Worm (Caenorhabditis elegans) whole organism, young adult: ENCODE data around the gene gpdh-2.

Source experiments
- D2030.7 ChIP-seq: fragments of 200-800 bp; sonication (Bioruptor generic); IDR thresholded peaks from 2 replicates; pipeline ENCODE4 v1.3.6; 2022; ENCODE audit warnings: missing genetic modification reagents, missing genetic modification characterization, missing compliant biosample characterization
- F57A8.1 ChIP-seq: fragments of 200-800 bp; sonication (Bioruptor generic); optimal IDR thresholded peaks from 2 replicates; lab custom pipeline; 2018; ENCODE audit warnings: mild to moderate bottlenecking, missing genetic modification characterization, moderate library complexity, missing compliant biosample characterization
- attf-3 ChIP-seq: fragments of 200-800 bp; sonication (Bioruptor generic); conservative IDR thresholded peaks from 2 replicates; pipeline ENCODE4 v1.3.6; 2022; ENCODE audit warnings: missing genetic modification reagents, missing genetic modification characterization, missing compliant biosample characterization
- hlh-26 ChIP-seq: fragments of 200-800 bp; sonication (Bioruptor generic); conservative IDR thresholded peaks from 2 replicates; pipeline ENCODE4 v1.3.6; 2022; ENCODE audit warnings: missing genetic modification reagents, missing genetic modification characterization, missing compliant biosample characterization
- hmg-1.2 ChIP-seq: fragments of 200-800 bp; sonication (Bioruptor generic); IDR thresholded peaks from 2 replicates; pipeline ENCODE4 v1.3.6; 2022; ENCODE audit warnings: missing genetic modification reagents, missing genetic modification characterization, missing compliant biosample characterization
- pha-4 ChIP-seq: fragments of 150-350 bp; sonication (generic microtip); optimal IDR thresholded peaks from 2 replicates; lab custom pipeline; 2014; ENCODE audit warnings: missing biosample characterization, missing genetic modification reagents, missing genetic modification characterization
- rec-8 ChIP-seq, 2 experiments: sonication (generic microtip); optimal IDR thresholded peaks; 2 replicates each; lab custom pipeline; 2016; ENCODE audit warnings: mild to moderate bottlenecking in 2 of 2, missing genetic modification characterization in 2 of 2, missing genetic modification reagents in 2 of 2, missing genotype in 2 of 2, missing biosample characterization in 1 of 2, missing compliant biosample characterization in 1 of 2, moderate library complexity in 1 of 2
- snpc-4 ChIP-seq, 5 experiments: fragments of 150-350 bp in 1 of 5; sonication (generic microtip) in 4 of 5; optimal IDR thresholded peaks; 2 replicates each; lab custom pipeline; 2014 to 2018; ENCODE audit warnings: missing genetic modification characterization in 5 of 5, missing biosample characterization in 3 of 5, antibody characterized with exemption in 2 of 5, mild to moderate bottlenecking in 2 of 5, missing compliant biosample characterization in 2 of 5, missing genotype in 2 of 5, moderate library complexity in 2 of 5, missing genetic modification reagents in 1 of 5

DNA sequence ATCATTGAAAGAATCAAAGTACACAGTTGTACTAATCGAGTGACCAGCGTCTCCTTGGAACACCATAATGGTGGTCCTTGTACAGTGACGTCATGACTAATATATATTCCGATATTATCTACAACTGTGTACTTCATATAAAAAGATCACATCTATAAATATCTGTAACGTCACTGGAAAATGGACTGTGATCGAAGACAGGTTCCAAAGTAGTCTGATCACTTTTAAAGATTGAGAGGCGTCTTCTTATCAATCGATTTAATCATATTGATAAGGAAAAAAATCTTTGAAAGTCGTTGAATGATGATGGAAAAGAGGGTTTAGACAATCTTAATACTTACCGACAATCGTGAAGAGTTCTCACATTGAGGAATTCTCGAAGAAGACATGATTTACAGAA, 922 bp downstream of the gpdh-2 start:
- TF ChIP-seq hlh-26 (GFP tag; lab: Robert Waterston, UW) (no peak), attf-3 (no peak), snpc-4 (GFP tag; optimal IDR thresholded peaks at IDR 0.05; lab: Kevin White, UChicago) (no peak), snpc-4 (tag; optimal IDR thresholded peaks at IDR 0.05; lab: Kevin White, UChicago) (no peak), D2030.7 (no peak), pha-4 (tag; lab: Kevin White, UChicago) (no peak), hmg-1.2 (GFP tag; lab: Robert Waterston, UW) (no peak), rec-8 (tag; optimal IDR thresholded peaks at IDR 0.05; lab: Kevin White, UChicago) (no peak), F57A8.1 (GFP tag; lab: Kevin White, UChicago) (no peak)
